Worm (Caenorhabditis elegans): ENCODE results near the gene arp-6.

DNA sequence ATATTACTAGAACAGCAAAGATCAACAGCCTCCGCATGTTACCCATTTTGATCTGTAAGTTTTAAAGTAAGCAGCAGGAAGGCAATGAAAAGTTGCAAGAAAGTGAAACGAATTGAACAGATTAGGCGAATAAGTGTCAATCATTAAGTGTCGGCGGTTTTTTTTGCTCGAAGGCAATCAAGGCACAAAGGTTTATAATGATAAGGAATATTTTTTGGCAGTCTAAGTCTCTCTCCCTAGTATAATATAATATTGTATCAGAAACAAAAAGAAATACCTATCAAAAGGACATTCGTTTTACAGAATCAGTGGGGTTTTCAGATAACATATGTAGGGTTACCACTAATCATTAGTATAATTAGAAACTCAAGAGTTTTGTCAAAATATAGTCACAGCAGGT is 4.5 kb downstream of the arp-6 start, which contains the start of gene nrf-6:
- no peak for TF ChIP-seq nhr-12 (tag; optimal IDR thresholded peaks at IDR 0.05)
- TF ChIP-seq fos-1 (tag; optimal IDR thresholded peaks at IDR 0.05): no peak
- TF ChIP-seq lin-13 (GFP tag; optimal IDR thresholded peaks at IDR 0.05): no peak
- no peak for TF ChIP-seq egl-27 (tag; optimal IDR thresholded peaks at IDR 0.05)

Data from whole organism, L1 larva.